Worm (Caenorhabditis elegans) whole organism, L2 larva: Measurements from ENCODE around the gene ogdh-1.

Experiments used
- C34F6.9 ChIP-seq: fragments of 150-350 bp; optimal IDR thresholded peaks from 2 replicates; lab custom pipeline; 2014; ENCODE audit warnings: missing biosample characterization, missing genetic modification characterization
- F13H6.1 ChIP-seq: sonication (generic microtip); optimal IDR thresholded peaks from 2 replicates; lab custom pipeline; 2016; ENCODE audit warnings: missing genetic modification characterization, missing compliant biosample characterization
- Y55F3AM.14 ChIP-seq: fragments of 200-800 bp; sonication (Bioruptor generic); optimal IDR thresholded peaks from 2 replicates; lab custom pipeline; 2018; ENCODE audit warnings: mild to moderate bottlenecking, missing genetic modification characterization, missing compliant biosample characterization
- ZK546.5 ChIP-seq: sonication (generic microtip); optimal IDR thresholded peaks from 2 replicates; lab custom pipeline; 2017; ENCODE audit warnings: missing biosample characterization, missing genetic modification characterization
- alr-1 ChIP-seq: fragments of 150-350 bp; optimal IDR thresholded peaks from 2 replicates; lab custom pipeline; 2014; ENCODE audit warnings: missing biosample characterization, missing genetic modification characterization
- aly-2 ChIP-seq: fragments of 150-350 bp; optimal IDR thresholded peaks from 2 replicates; lab custom pipeline; 2014; ENCODE audit warnings: missing biosample characterization, missing genetic modification characterization
- ama-1 ChIP-seq: fragments of 150-350 bp; optimal IDR thresholded peaks from 2 replicates; lab custom pipeline; 2018; ENCODE audit warnings: inconsistent platforms
- blmp-1 ChIP-seq: sonication (generic microtip); optimal IDR thresholded peaks from 2 replicates; lab custom pipeline; 2017; ENCODE audit warnings: missing genetic modification characterization, mild to moderate bottlenecking, missing compliant biosample characterization, antibody characterized with exemption, moderate library complexity; ENCODE audit not compliant: insufficient read depth
- ceh-16 ChIP-seq: fragments of 150-350 bp; optimal IDR thresholded peaks from 2 replicates; lab custom pipeline; 2014; ENCODE audit warnings: missing biosample characterization, missing genetic modification characterization
- ceh-82 ChIP-seq: fragments of 150-350 bp; optimal IDR thresholded peaks from 2 replicates; lab custom pipeline; 2014; ENCODE audit warnings: missing biosample characterization, missing genetic modification characterization
- crh-2 ChIP-seq: sonication (generic microtip); optimal IDR thresholded peaks from 2 replicates; lab custom pipeline; 2017; ENCODE audit warnings: missing biosample characterization, missing genetic modification characterization
- dmd-4 ChIP-seq: sonication (generic microtip); optimal IDR thresholded peaks from 2 replicates; lab custom pipeline; 2017; ENCODE audit warnings: missing biosample characterization, missing genetic modification characterization
- egl-27 ChIP-seq: sonication (generic microtip); optimal IDR thresholded peaks from 3 replicates; lab custom pipeline; 2017; ENCODE audit warnings: missing biosample characterization, missing genetic modification reagents, missing genetic modification characterization
- elt-1 ChIP-seq: fragments of 150-350 bp; optimal IDR thresholded peaks from 2 replicates; lab custom pipeline; 2014; ENCODE audit warnings: missing biosample characterization, missing genetic modification characterization
- elt-3 ChIP-seq: sonication (generic microtip); optimal IDR thresholded peaks from 2 replicates; lab custom pipeline; 2017; ENCODE audit warnings: missing biosample characterization, missing genetic modification characterization
- fos-1 ChIP-seq: fragments of 150-350 bp; optimal IDR thresholded peaks from 2 replicates; lab custom pipeline; 2014; ENCODE audit warnings: missing biosample characterization, missing genetic modification characterization
- gmeb-1 ChIP-seq: fragments of 150-350 bp; optimal IDR thresholded peaks from 2 replicates; lab custom pipeline; 2014; ENCODE audit warnings: missing biosample characterization, missing genetic modification characterization
- lin-11 ChIP-seq: fragments of 150-350 bp; sonication (generic microtip); optimal IDR thresholded peaks from 2 replicates; lab custom pipeline; 2014; ENCODE audit warnings: missing biosample characterization, missing genetic modification characterization, inconsistent platforms, mixed read lengths
- lin-13 ChIP-seq: fragments of 150-350 bp; optimal IDR thresholded peaks from 2 replicates; lab custom pipeline; 2014; ENCODE audit warnings: missing biosample characterization, missing genetic modification reagents, missing genetic modification characterization
- lin-39 ChIP-seq: fragments of 150-350 bp; optimal IDR thresholded peaks from 2 replicates; lab custom pipeline; 2014; ENCODE audit warnings: missing biosample characterization, missing genetic modification reagents, missing genetic modification characterization
- lsy-2 ChIP-seq, 2 experiments: fragments of 150-350 bp in 1 of 2; sonication (generic microtip) in 1 of 2; optimal IDR thresholded peaks; 2 replicates each; lab custom pipeline; 2014 to 2017; ENCODE audit warnings: missing biosample characterization in 2 of 2, missing genetic modification characterization in 2 of 2
- mab-5 ChIP-seq: fragments of 150-350 bp; optimal IDR thresholded peaks from 2 replicates; lab custom pipeline; 2014; ENCODE audit warnings: missing biosample characterization, missing genetic modification characterization
- mdl-1 ChIP-seq, 2 experiments: fragments of 150-350 bp in 1 of 2; sonication (generic microtip) in 1 of 2; optimal IDR thresholded peaks; 2 replicates each; lab custom pipeline; 2017; ENCODE audit warnings: missing biosample characterization in 2 of 2, missing genetic modification characterization in 2 of 2
- nhr-10 ChIP-seq: sonication (generic microtip); optimal IDR thresholded peaks from 2 replicates; lab custom pipeline; 2017; ENCODE audit warnings: missing biosample characterization, missing genetic modification characterization
- nhr-11 ChIP-seq: fragments of 150-350 bp; optimal IDR thresholded peaks from 2 replicates; lab custom pipeline; 2014; ENCODE audit warnings: missing biosample characterization, missing genetic modification characterization
- nhr-12 ChIP-seq: fragments of 150-350 bp; optimal IDR thresholded peaks from 2 replicates; lab custom pipeline; 2014; ENCODE audit warnings: missing biosample characterization, missing genetic modification characterization
- nhr-129 ChIP-seq: fragments of 150-350 bp; optimal IDR thresholded peaks from 2 replicates; lab custom pipeline; 2014; ENCODE audit warnings: missing biosample characterization, missing genetic modification characterization
- nhr-21 ChIP-seq: fragments of 150-350 bp; optimal IDR thresholded peaks from 2 replicates; lab custom pipeline; 2014; ENCODE audit warnings: missing biosample characterization, missing genetic modification characterization
- nhr-23 ChIP-seq: fragments of 150-350 bp; optimal IDR thresholded peaks from 2 replicates; lab custom pipeline; 2014; ENCODE audit warnings: missing biosample characterization, missing genetic modification reagents, missing genetic modification characterization
- nhr-237 ChIP-seq: fragments of 150-350 bp; optimal IDR thresholded peaks from 2 replicates; lab custom pipeline; 2014; ENCODE audit warnings: missing biosample characterization, missing genetic modification characterization
- nhr-25 ChIP-seq: fragments of 150-350 bp; sonication (generic microtip); optimal IDR thresholded peaks from 3 replicates; lab custom pipeline; 2014; ENCODE audit warnings: missing biosample characterization, missing genetic modification characterization
- nhr-6 ChIP-seq: fragments of 150-350 bp; optimal IDR thresholded peaks from 2 replicates; lab custom pipeline; 2014; ENCODE audit warnings: missing biosample characterization, missing genetic modification characterization
- peb-1 ChIP-seq: fragments of 150-350 bp; optimal IDR thresholded peaks from 2 replicates; lab custom pipeline; 2014; ENCODE audit warnings: missing biosample characterization, missing genetic modification characterization
- sem-4 ChIP-seq: fragments of 150-350 bp; optimal IDR thresholded peaks from 2 replicates; lab custom pipeline; 2014; ENCODE audit warnings: missing biosample characterization, missing genetic modification reagents, missing genetic modification characterization
- skn-1 ChIP-seq: sonication (generic microtip); optimal IDR thresholded peaks from 2 replicates; lab custom pipeline; 2017; ENCODE audit warnings: missing biosample characterization, missing genetic modification characterization
- sma-3 ChIP-seq: sonication (generic microtip); optimal IDR thresholded peaks from 2 replicates; lab custom pipeline; 2016; ENCODE audit warnings: missing genetic modification reagents, missing genetic modification characterization, missing compliant biosample characterization
- sma-9 ChIP-seq, 2 experiments: fragments of 150-350 bp in 1 of 2; sonication (generic microtip) in 1 of 2; optimal IDR thresholded peaks; 2 replicates each; lab custom pipeline; 2014 to 2016; ENCODE audit warnings: missing genetic modification characterization in 2 of 2, mild to moderate bottlenecking in 1 of 2, missing biosample characterization in 1 of 2, missing compliant biosample characterization in 1 of 2, missing genetic modification reagents in 1 of 2, moderate library complexity in 1 of 2
- snpc-4 ChIP-seq: fragments of 150-350 bp; optimal IDR thresholded peaks from 2 replicates; lab custom pipeline; 2014; ENCODE audit warnings: missing biosample characterization, missing genetic modification characterization
- unc-39 ChIP-seq: fragments of 150-350 bp; optimal IDR thresholded peaks from 2 replicates; lab custom pipeline; 2014; ENCODE audit warnings: missing biosample characterization, missing genetic modification characterization
- unc-55 ChIP-seq: fragments of 150-350 bp; sonication (generic microtip); optimal IDR thresholded peaks from 3 replicates; lab custom pipeline; 2014; ENCODE audit warnings: missing biosample characterization, missing genetic modification reagents, missing genetic modification characterization
- unc-62 ChIP-seq: fragments of 150-350 bp; optimal IDR thresholded peaks from 2 replicates; lab custom pipeline; 2014; ENCODE audit warnings: missing biosample characterization, missing genetic modification reagents, missing genetic modification characterization
- zag-1 ChIP-seq: fragments of 150-350 bp; optimal IDR thresholded peaks from 2 replicates; lab custom pipeline; 2014; ENCODE audit warnings: missing biosample characterization, missing genetic modification characterization
- ztf-1 ChIP-seq: fragments of 200-800 bp; sonication (Bioruptor generic); conservative IDR thresholded peaks from 2 replicates; pipeline ENCODE4 v1.3.6; 2022; ENCODE audit warnings: missing genetic modification characterization, missing compliant biosample characterization
- ztf-11 ChIP-seq: sonication (generic microtip); optimal IDR thresholded peaks from 2 replicates; lab custom pipeline; 2017; ENCODE audit warnings: missing biosample characterization, missing genetic modification characterization

Gene ogdh-1

ce11 chrIV:4653708-4654107, 50.1 kb downstream of the ogdh-1 start:
- no peak for TF ChIP-seq unc-39
- no peak for TF ChIP-seq blmp-1
- no peak for TF ChIP-seq aly-2 (tag; lab: Kevin White, UChicago)
- no peak for TF ChIP-seq ama-1
- TF ChIP-seq ZK546.5 (tag; lab: Kevin White, UChicago): no peak
- TF ChIP-seq snpc-4: no peak
- no peak for TF ChIP-seq mdl-1 (tag; optimal IDR thresholded peaks at IDR 0.05; lab: Kevin White, UChicago)
- no peak for TF ChIP-seq nhr-237
- no peak for TF ChIP-seq ceh-82
- no peak for TF ChIP-seq nhr-11

ce11 chrIV:4652962-4653361, 50.8 kb downstream of the ogdh-1 start, which contains the start of gene psr-1:
TSS of gene psr-1 (plus strand) at chrIV:4653262.
- TF ChIP-seq mdl-1 (tag; optimal IDR thresholded peaks at IDR 0.05; lab: Kevin White, UChicago) (no peak), C34F6.9 (no peak), lsy-2 (tag; optimal IDR thresholded peaks at IDR 0.05; lab: Kevin White, UChicago) (no peak), unc-55 (no peak), elt-1 (no peak), unc-62 (GFP tag; lab: Kevin White, UChicago) (no peak), peb-1 (tag; lab: Kevin White, UChicago) (no peak), nhr-25 (tag; lab: Kevin White, UChicago) (no peak), gmeb-1 (tag; lab: Kevin White, UChicago) (no peak), aly-2 (tag; lab: Kevin White, UChicago) (no peak), nhr-11 (no peak), F13H6.1 (tag; lab: Kevin White, UChicago) (no peak), ama-1 (no peak)

ce11 chrIV:4652365-4652844, 51.4 kb downstream of the ogdh-1 start, which contains the start of gene F29B9.5:
TSS of gene F29B9.5 (plus strand) at chrIV:4652415.
- TF ChIP-seq egl-27 (tag; lab: Kevin White, UChicago) (no peak), ztf-1 (GFP tag; lab: Robert Waterston, UW) (no peak), nhr-12 (no peak), nhr-11 (no peak), lin-39 (no peak), ztf-11 (tag; lab: Kevin White, UChicago) (no peak), nhr-23 (tag; lab: Kevin White, UChicago) (no peak), sem-4 (tag; lab: Kevin White, UChicago) (no peak), sma-3 (GFP tag; lab: Kevin White, UChicago) (no peak), alr-1 (no peak), Y55F3AM.14 (no peak), aly-2 (tag; lab: Kevin White, UChicago) (no peak), skn-1 (tag; lab: Kevin White, UChicago) (no peak), lsy-2 (tag; optimal IDR thresholded peaks at IDR 0.05; lab: Kevin White, UChicago) (no peak), nhr-10 (no peak), ceh-16 (tag; lab: Kevin White, UChicago) (no peak)

ce11 chrIV:4650624-4651094, 53.2 kb downstream of the ogdh-1 start, which contains the start of gene ubc-9:
TSS of gene ubc-9 (plus strand) at chrIV:4651044.
- TF ChIP-seq sma-3 (GFP tag; lab: Kevin White, UChicago): peak; percentile 76
- TF ChIP-seq nhr-25 (tag; lab: Kevin White, UChicago): peak; percentile 55
- no peak for TF ChIP-seq alr-1
- no peak for TF ChIP-seq ztf-1 (GFP tag; lab: Robert Waterston, UW)
- no peak for TF ChIP-seq nhr-6 (tag; lab: Kevin White, UChicago)
- TF ChIP-seq nhr-12: no peak
- TF ChIP-seq mab-5 (tag; lab: Kevin White, UChicago): peak; percentile 46
- TF ChIP-seq ZK546.5 (tag; lab: Kevin White, UChicago): no peak
- peak; percentile 63 for TF ChIP-seq crh-2 (tag; lab: Kevin White, UChicago)
- no peak for TF ChIP-seq snpc-4
- peak; percentile 41 for TF ChIP-seq skn-1 (tag; lab: Kevin White, UChicago)
- TF ChIP-seq unc-55: peak; percentile 87
- TF ChIP-seq elt-1: no peak
- peak; percentile 49 for TF ChIP-seq sma-9 (GFP tag; optimal IDR thresholded peaks at IDR 0.05; lab: Kevin White, UChicago)
- no peak for TF ChIP-seq sma-9 (tag; optimal IDR thresholded peaks at IDR 0.05; lab: Kevin White, UChicago)
- peak; percentile 63 for TF ChIP-seq ceh-16 (tag; lab: Kevin White, UChicago)
- TF ChIP-seq nhr-10: no peak
- TF ChIP-seq nhr-21 (tag; lab: Kevin White, UChicago): peak; percentile 57
- TF ChIP-seq F13H6.1 (tag; lab: Kevin White, UChicago): peak; percentile 81
- TF ChIP-seq elt-3: no peak
- peak; percentile 32 for TF ChIP-seq fos-1 (tag; lab: Kevin White, UChicago)
- TF ChIP-seq gmeb-1 (tag; lab: Kevin White, UChicago): peak; percentile 75
- TF ChIP-seq nhr-129 (tag; lab: Kevin White, UChicago): peak; percentile 78
- no peak for TF ChIP-seq dmd-4 (tag; lab: Kevin White, UChicago)
- TF ChIP-seq lin-13 (GFP tag; lab: Kevin White, UChicago): peak; percentile 89
- peak; percentile 76 for TF ChIP-seq C34F6.9
- TF ChIP-seq zag-1 (tag; lab: Kevin White, UChicago): peak; percentile 24
- peak; percentile 61 to 79 for TF ChIP-seq lsy-2 (tag; optimal IDR thresholded peaks at IDR 0.05; lab: Kevin White, UChicago)
- peak; percentile 74 for TF ChIP-seq ama-1
- TF ChIP-seq sem-4 (tag; lab: Kevin White, UChicago): no peak
- no peak for TF ChIP-seq nhr-11
- peak; percentile 44 for TF ChIP-seq lin-11 (tag; lab: Kevin White, UChicago)
